Worm (Caenorhabditis elegans): ENCODE results near the gene adss-1.

- TF ChIP-seq klf-2 (GFP tag; conservative IDR thresholded peaks at IDR 0.05) (no peak), ztf-23 (GFP tag; IDR thresholded peaks at IDR 0.05) (no peak), med-1 (GFP tag; optimal IDR thresholded peaks at IDR 0.05; ENCODE audit: insufficient read depth) (no peak), cog-1 (tag; optimal IDR thresholded peaks at IDR 0.05) (no peak), ztf-29 (GFP tag; IDR thresholded peaks at IDR 0.05) (no peak), flt-1 (GFP tag; IDR thresholded peaks at IDR 0.05) (no peak), ref-1 (GFP tag; conservative IDR thresholded peaks at IDR 0.05) (no peak), tab-1 (GFP tag; IDR thresholded peaks at IDR 0.05) (no peak), T22C8.4 (GFP tag; IDR thresholded peaks at IDR 0.05) (no peak)
These were observed 22.4 kb downstream of the adss-1 start, which contains the start of gene R02F11.1 for ce11 chrV:4800794-4801193.
